Worm (Caenorhabditis elegans) whole organism, late embryonic: ENCODE data around the gene Y57G7A.11.

Source experiments
- ceh-14 ChIP-seq: sonication (generic microtip); optimal IDR thresholded peaks from 2 replicates; lab custom pipeline; 2016; ENCODE audit warnings: missing genotype, missing genetic modification characterization, missing compliant biosample characterization
- ceh-6 ChIP-seq: fragments of 200-800 bp; sonication (Bioruptor generic); optimal IDR thresholded peaks from 2 replicates; lab custom pipeline; 2018; ENCODE audit warnings: mild to moderate bottlenecking, missing genetic modification characterization, missing compliant biosample characterization
- ceh-9 ChIP-seq: sonication (generic microtip); optimal IDR thresholded peaks from 2 replicates; lab custom pipeline; 2016; ENCODE audit warnings: mild to moderate bottlenecking, missing genetic modification characterization, inconsistent platforms, missing compliant biosample characterization
- eyg-1 ChIP-seq: sonication (generic microtip); optimal IDR thresholded peaks from 2 replicates; lab custom pipeline; 2016; ENCODE audit warnings: missing genotype, missing genetic modification characterization, missing compliant biosample characterization
- nfya-1 ChIP-seq: sonication (generic microtip); optimal IDR thresholded peaks from 2 replicates; lab custom pipeline; 2017; ENCODE audit warnings: missing genetic modification characterization, mild to moderate bottlenecking, missing compliant biosample characterization, antibody characterized with exemption, moderate library complexity
- nhr-11 ChIP-seq: fragments of 150-350 bp; optimal IDR thresholded peaks from 2 replicates; lab custom pipeline; 2014; ENCODE audit warnings: missing biosample characterization, missing genetic modification characterization
- nhr-232 ChIP-seq: sonication (generic microtip); optimal IDR thresholded peaks from 2 replicates; lab custom pipeline; 2016; ENCODE audit warnings: missing genetic modification characterization, missing compliant biosample characterization
- npax-4 ChIP-seq: sonication (generic microtip); optimal IDR thresholded peaks from 2 replicates; lab custom pipeline; 2016; ENCODE audit warnings: missing genetic modification characterization, missing compliant biosample characterization
- pax-1 ChIP-seq: fragments of 150-350 bp; optimal IDR thresholded peaks from 2 replicates; lab custom pipeline; 2014; ENCODE audit warnings: missing biosample characterization, missing genetic modification characterization
- pha-4 ChIP-seq: fragments of 150-350 bp; optimal IDR thresholded peaks from 2 replicates; lab custom pipeline; 2018; ENCODE audit warnings: missing biosample characterization, missing genetic modification reagents, missing genetic modification characterization
- rnt-1 ChIP-seq: sonication (generic microtip); optimal IDR thresholded peaks from 2 replicates; lab custom pipeline; 2016; ENCODE audit warnings: missing genetic modification characterization, missing compliant biosample characterization
- unc-42 ChIP-seq: sonication (generic microtip); optimal IDR thresholded peaks from 2 replicates; lab custom pipeline; 2016; ENCODE audit warnings: missing genotype, missing genetic modification characterization, missing compliant biosample characterization

DNA sequence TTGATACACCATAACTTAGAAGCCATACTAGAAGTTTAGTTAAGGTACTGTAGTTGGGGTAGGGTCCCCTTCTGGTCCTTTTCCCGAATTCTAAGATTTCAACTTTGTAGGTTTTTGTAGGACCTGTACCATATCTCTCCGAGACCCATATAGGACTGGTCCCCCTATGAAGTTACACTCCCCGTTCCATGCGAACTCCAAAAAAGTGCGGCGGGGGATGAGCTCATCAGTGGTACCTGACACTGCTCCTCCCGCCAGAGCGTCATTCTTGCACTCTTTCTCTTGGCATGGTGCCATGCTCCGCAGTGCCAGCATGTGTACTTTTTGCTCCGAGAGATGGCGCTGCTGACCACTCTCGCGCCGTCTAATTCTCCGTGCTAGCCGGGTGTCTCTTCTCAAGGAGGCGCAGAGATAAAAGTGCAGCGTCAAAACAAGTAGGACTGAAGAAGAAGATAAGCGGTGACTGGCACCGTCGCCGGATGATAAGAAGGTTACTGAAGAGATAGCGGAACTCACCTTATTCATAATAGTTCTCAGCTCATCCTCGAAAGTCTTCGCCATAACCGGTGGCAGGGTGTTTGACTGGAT, 37.2 kb downstream of the Y57G7A.11 start:
- TF ChIP-seq nfya-1 (no peak), ceh-14 (no peak), pha-4 (tag; lab: Kevin White, UChicago) (no peak), nhr-232 (tag; lab: Kevin White, UChicago) (no peak), ceh-9 (tag; lab: Kevin White, UChicago) (no peak), nhr-11 (no peak), unc-42 (no peak), rnt-1 (tag; lab: Kevin White, UChicago) (no peak), eyg-1 (tag; lab: Kevin White, UChicago) (no peak), npax-4 (no peak), pax-1 (no peak), ceh-6 (GFP tag; lab: Kevin White, UChicago) (no peak)
